Worm (Caenorhabditis elegans): ENCODE data around the gene imp-3.

The imp-3 gene

DNA sequence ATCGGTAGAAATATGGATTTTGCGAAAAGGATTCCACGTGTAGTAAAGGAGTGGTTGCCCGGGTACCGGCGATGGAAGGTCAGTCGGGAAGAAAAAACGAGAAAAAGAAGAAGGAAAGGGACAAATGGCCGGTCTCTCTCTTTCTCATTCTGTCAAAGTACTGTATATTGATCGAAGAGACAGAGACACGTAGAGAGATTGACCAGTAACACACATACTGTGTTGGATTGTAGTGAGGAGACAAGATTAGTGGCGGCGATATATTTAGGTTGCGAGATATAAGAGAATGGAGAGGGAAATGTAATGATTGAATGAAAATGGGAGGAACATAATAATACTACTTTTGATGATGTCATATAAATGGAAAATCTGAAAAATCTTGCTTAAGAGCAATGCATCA lies 46.6 kb upstream of the imp-3 start:
- TF ChIP-seq dpl-1 (GFP tag; optimal IDR thresholded peaks at IDR 0.05) (no peak), fkh-4 (tag; optimal IDR thresholded peaks at IDR 0.05; ENCODE audit: borderline replicate concordance) (no peak), elt-2 (tag; optimal IDR thresholded peaks at IDR 0.05) (no peak), nhr-71 (tag; optimal IDR thresholded peaks at IDR 0.05) (peak; percentile 10), mab-9 (GFP tag; IDR thresholded peaks at IDR 0.05) (no peak), nhr-20 (tag; optimal IDR thresholded peaks at IDR 0.05) (peak; percentile 56), sox-4 (tag; optimal IDR thresholded peaks at IDR 0.05) (no peak), pqm-1 (tag; optimal IDR thresholded peaks at IDR 0.05) (no peak), ceh-90 (tag; optimal IDR thresholded peaks at IDR 0.05) (no peak), lin-13 (GFP tag; optimal IDR thresholded peaks at IDR 0.05) (no peak), lin-35 (GFP tag; optimal IDR thresholded peaks at IDR 0.05) (peak in 1 of 2 experiments; percentile 27), sptf-1 (tag; optimal IDR thresholded peaks at IDR 0.05) (no peak), mdl-1 (tag; optimal IDR thresholded peaks at IDR 0.05) (no peak), lir-3 (tag; optimal IDR thresholded peaks at IDR 0.05; ENCODE audit: poor library complexity) (no peak), fkh-10 (GFP tag; optimal IDR thresholded peaks at IDR 0.05) (no peak), alr-1 (tag; optimal IDR thresholded peaks at IDR 0.05; ENCODE audit: borderline replicate concordance) (no peak), snpc-4 (tag; optimal IDR thresholded peaks at IDR 0.05) (no peak), nhr-84 (tag; optimal IDR thresholded peaks at IDR 0.05) (no peak), pax-3 (tag; optimal IDR thresholded peaks at IDR 0.05) (no peak), tbx-2 (tag; optimal IDR thresholded peaks at IDR 0.05) (no peak), fkh-8 (tag; optimal IDR thresholded peaks at IDR 0.05) (no peak), Y116A8C.19 (tag; optimal IDR thresholded peaks at IDR 0.05; ENCODE audit: borderline replicate concordance) (no peak), nhr-47 (tag; optimal IDR thresholded peaks at IDR 0.05) (no peak), C16A3.4 (tag; optimal IDR thresholded peaks at IDR 0.05) (peak; percentile 0), skn-1 (tag; optimal IDR thresholded peaks at IDR 0.05) (no peak), zip-4 (GFP tag; optimal IDR thresholded peaks at IDR 0.05) (no peak), elt-3 (tag; optimal IDR thresholded peaks at IDR 0.05) (peak in 2 of 6 experiments; percentile 11 to 65), lin-39 (tag; optimal IDR thresholded peaks at IDR 0.05) (no peak), unc-130 (tag; optimal IDR thresholded peaks at IDR 0.05) (no peak), hlh-4 (tag; optimal IDR thresholded peaks at IDR 0.05) (no peak), nhr-85 (tag) (peak; percentile 66), efl-1 (optimal IDR thresholded peaks at IDR 0.05) (peak in 1 of 2 experiments; percentile 1), efl-1 (GFP tag; optimal IDR thresholded peaks at IDR 0.05 in 1 of 2) (peak in 1 of 2 experiments; percentile 85), snu-23 (GFP tag; optimal IDR thresholded peaks at IDR 0.05) (peak; percentile 57), ceh-63 (GFP tag; optimal IDR thresholded peaks at IDR 0.05) (no peak), fos-1 (tag; optimal IDR thresholded peaks at IDR 0.05) (no peak), pag-3 (tag; optimal IDR thresholded peaks at IDR 0.05; ENCODE audit: borderline replicate concordance, insufficient read depth) (no peak), ceh-88 (GFP tag; IDR thresholded peaks at IDR 0.05) (no peak), ztf-11 (tag; optimal IDR thresholded peaks at IDR 0.05) (no peak), dsc-1 (tag; optimal IDR thresholded peaks at IDR 0.05) (no peak), ets-5 (GFP tag; IDR thresholded peaks at IDR 0.05) (no peak), lin-14 (GFP tag; optimal IDR thresholded peaks at IDR 0.05) (peak; percentile 54), ces-1 (GFP tag; optimal IDR thresholded peaks at IDR 0.05) (no peak), mep-1 (tag; optimal IDR thresholded peaks at IDR 0.05) (peak; percentile 76), sup-37 (GFP tag; optimal IDR thresholded peaks at IDR 0.05) (no peak), grh-1 (GFP tag; IDR thresholded peaks at IDR 0.05) (peak; percentile 27; the same call in 1 of the 2 replicates), aha-1 (tag; optimal IDR thresholded peaks at IDR 0.05) (no peak), nhr-28 (tag; optimal IDR thresholded peaks at IDR 0.05) (no peak), lsy-2 (tag; optimal IDR thresholded peaks at IDR 0.05) (peak; percentile 7 to 69), ceh-8 (GFP tag; optimal IDR thresholded peaks at IDR 0.05) (no peak), nhr-90 (tag; optimal IDR thresholded peaks at IDR 0.05; ENCODE audit: poor library complexity) (peak; percentile 27), nhr-77 (tag; optimal IDR thresholded peaks at IDR 0.05) (no peak)
